Worm (Caenorhabditis elegans) whole organism, L4 larva: ENCODE data around the gene prx-19.

Experiments used
- F10B5.3 ChIP-seq: sonication (generic microtip); optimal IDR thresholded peaks from 2 replicates; lab custom pipeline; 2016; ENCODE audit warnings: mild to moderate bottlenecking, missing genetic modification characterization, missing compliant biosample characterization
- F26F4.8 ChIP-seq: fragments of 200-800 bp; sonication (Bioruptor generic); conservative IDR thresholded peaks from 2 replicates; pipeline ENCODE4 v1.3.6; 2022; ENCODE audit warnings: missing genetic modification characterization, missing compliant biosample characterization
- F49E8.2 ChIP-seq: sonication (generic microtip); optimal IDR thresholded peaks from 2 replicates; lab custom pipeline; 2016; ENCODE audit warnings: missing compliant biosample characterization, mild to moderate bottlenecking, missing genetic modification characterization, borderline replicate concordance
- R02D3.7 ChIP-seq: fragments of 150-350 bp; sonication (generic microtip); optimal IDR thresholded peaks from 3 replicates; lab custom pipeline; 2014; ENCODE audit warnings: missing biosample characterization, missing genetic modification characterization
- Y75B8A.6 ChIP-seq: fragments of 200-800 bp; sonication (Bioruptor generic); IDR thresholded peaks from 2 replicates; pipeline ENCODE4 v1.3.6; 2022; ENCODE audit warnings: missing genetic modification reagents, missing genetic modification characterization, missing compliant biosample characterization
- ZK337.2 ChIP-seq: fragments of 200-800 bp; sonication (Bioruptor generic); IDR thresholded peaks from 2 replicates; pipeline ENCODE4 v1.3.6; 2022; ENCODE audit warnings: missing genetic modification reagents, missing genetic modification characterization, missing compliant biosample characterization
- ZK546.5 ChIP-seq, 2 experiments: sonication (generic microtip); optimal IDR thresholded peaks; 2 replicates each; lab custom pipeline; 2017; ENCODE audit warnings: missing biosample characterization in 2 of 2, missing genetic modification characterization in 2 of 2
- aha-1 ChIP-seq: fragments of 150-350 bp; peaks from one replicate; lab custom pipeline; 2014; ENCODE audit warnings: missing biosample characterization, missing genetic modification characterization
- aly-2 ChIP-seq: sonication (generic microtip); optimal IDR thresholded peaks from 2 replicates; lab custom pipeline; 2018; ENCODE audit warnings: missing biosample characterization, missing genetic modification characterization
- ama-1 ChIP-seq: fragments of 150-350 bp; optimal IDR thresholded peaks from 2 replicates; lab custom pipeline; 2014; ENCODE audit warnings: inconsistent platforms, mixed read lengths
- ceh-20 ChIP-seq: fragments of 200-800 bp; sonication (Bioruptor generic); IDR thresholded peaks from 2 replicates; pipeline ENCODE4 v1.3.6; 2022; ENCODE audit warnings: missing genetic modification reagents, missing genetic modification characterization, missing compliant biosample characterization
- ceh-32 ChIP-seq: sonication (generic microtip); optimal IDR thresholded peaks from 2 replicates; lab custom pipeline; 2016; ENCODE audit warnings: mild to moderate bottlenecking, missing genetic modification characterization, missing compliant biosample characterization; ENCODE audit not compliant: poor library complexity
- ceh-62 ChIP-seq: sonication (generic microtip); optimal IDR thresholded peaks from 2 replicates; lab custom pipeline; 2017; ENCODE audit warnings: missing biosample characterization, missing genetic modification characterization
- ceh-82 ChIP-seq: sonication (generic microtip); optimal IDR thresholded peaks from 2 replicates; lab custom pipeline; 2017; ENCODE audit warnings: missing biosample characterization, missing genetic modification characterization
- dmd-6 ChIP-seq: fragments of 200-800 bp; sonication (Bioruptor generic); IDR thresholded peaks from 2 replicates; pipeline ENCODE4 v1.3.6; 2022; ENCODE audit warnings: missing genetic modification reagents, missing genetic modification characterization, missing compliant biosample characterization
- dmd-8 ChIP-seq: fragments of 200-800 bp; sonication (Bioruptor generic); IDR thresholded peaks from 2 replicates; pipeline ENCODE4 v1.3.6; 2022; ENCODE audit warnings: missing genetic modification characterization, missing compliant biosample characterization
- dmd-9 ChIP-seq: fragments of 200-800 bp; sonication (Bioruptor generic); IDR thresholded peaks from 2 replicates; pipeline ENCODE4 v1.3.6; 2022; ENCODE audit warnings: missing genetic modification reagents, missing genetic modification characterization, missing compliant biosample characterization
- duxl-1 ChIP-seq: sonication (generic microtip); optimal IDR thresholded peaks from 2 replicates; lab custom pipeline; 2016; ENCODE audit warnings: mild to moderate bottlenecking, missing genetic modification characterization, moderate library complexity, missing compliant biosample characterization; ENCODE audit not compliant: poor library complexity
- dve-1 ChIP-seq: sonication (generic microtip); optimal IDR thresholded peaks from 2 replicates; lab custom pipeline; 2017; ENCODE audit warnings: antibody characterized with exemption, mild to moderate bottlenecking, missing genetic modification characterization, missing compliant biosample characterization; ENCODE audit not compliant: insufficient read depth
- egl-43 ChIP-seq: fragments of 200-800 bp; sonication (Bioruptor generic); IDR thresholded peaks from 2 replicates; pipeline ENCODE4 v1.3.6; 2022; ENCODE audit warnings: missing genetic modification reagents, missing genetic modification characterization, missing compliant biosample characterization
- hlh-11 ChIP-seq: fragments of 200-800 bp; sonication (Bioruptor generic); optimal IDR thresholded peaks from 2 replicates; lab custom pipeline; 2018; ENCODE audit warnings: mild to moderate bottlenecking, missing genetic modification characterization, missing compliant biosample characterization
- lin-13 ChIP-seq: fragments of 150-350 bp; optimal IDR thresholded peaks from 2 replicates; lab custom pipeline; 2014; ENCODE audit warnings: missing biosample characterization, missing genetic modification reagents, missing genetic modification characterization
- lsy-2 ChIP-seq, 2 experiments: fragments of 150-350 bp in 1 of 2; sonication (generic microtip) in 1 of 2; optimal IDR thresholded peaks; 2 replicates each; lab custom pipeline; 2014 to 2017; ENCODE audit warnings: missing biosample characterization in 2 of 2, missing genetic modification characterization in 2 of 2
- mxl-2 ChIP-seq: fragments of 200-800 bp; sonication (Bioruptor generic); conservative IDR thresholded peaks from 2 replicates; pipeline ENCODE4 v1.3.6; 2022; ENCODE audit warnings: missing genetic modification reagents, missing genetic modification characterization, missing compliant biosample characterization
- mxl-3 ChIP-seq: fragments of 200-800 bp; sonication (Bioruptor generic); optimal IDR thresholded peaks from 2 replicates; lab custom pipeline; 2018; ENCODE audit warnings: mild to moderate bottlenecking, missing genetic modification characterization, missing compliant biosample characterization
- nhr-102 ChIP-seq: sonication (generic microtip); optimal IDR thresholded peaks from 2 replicates; lab custom pipeline; 2016; ENCODE audit warnings: mild to moderate bottlenecking, missing genetic modification characterization, moderate library complexity, missing compliant biosample characterization
- nhr-11 ChIP-seq: fragments of 150-350 bp; optimal IDR thresholded peaks from 2 replicates; lab custom pipeline; 2014; ENCODE audit warnings: missing biosample characterization, missing genetic modification characterization
- nhr-111 ChIP-seq: fragments of 200-800 bp; sonication (Bioruptor generic); optimal IDR thresholded peaks from 2 replicates; lab custom pipeline; 2018; ENCODE audit warnings: mild to moderate bottlenecking, missing genetic modification characterization, missing compliant biosample characterization
- nhr-41 ChIP-seq: fragments of 200-800 bp; sonication (Bioruptor generic); IDR thresholded peaks from 2 replicates; pipeline ENCODE4 v1.3.6; 2022; ENCODE audit warnings: missing genetic modification reagents, missing genetic modification characterization, missing compliant biosample characterization
- nhr-48 ChIP-seq: sonication (generic microtip); optimal IDR thresholded peaks from 2 replicates; lab custom pipeline; 2016; ENCODE audit warnings: mild to moderate bottlenecking, missing genetic modification characterization, missing compliant biosample characterization
- rbr-2 ChIP-seq: sonication (generic microtip); optimal IDR thresholded peaks from 2 replicates; lab custom pipeline; 2016; ENCODE audit warnings: missing genotype, missing genetic modification characterization, missing compliant biosample characterization
- skn-1 ChIP-seq: fragments of 150-350 bp; optimal IDR thresholded peaks from 2 replicates; lab custom pipeline; 2014; ENCODE audit warnings: missing biosample characterization, missing genetic modification characterization
- tra-1 ChIP-seq: fragments of 200-800 bp; sonication (Bioruptor generic); IDR thresholded peaks from 2 replicates; pipeline ENCODE4 v1.3.6; 2022; ENCODE audit warnings: missing genetic modification reagents, missing genetic modification characterization, missing compliant biosample characterization
- unc-62 ChIP-seq, 3 experiments: fragments of 150-350 bp in 1 of 3; sonication (generic microtip); optimal IDR thresholded peaks in 2 of 3; peaks in 1 of 3; 1 replicate in 1 of 3; 2 replicates in 2 of 3; lab custom pipeline; 2014 to 2017; ENCODE audit warnings: missing biosample characterization in 3 of 3, missing genetic modification characterization in 3 of 3, missing genetic modification reagents in 3 of 3, missing genotype in 1 of 3
- zip-2 ChIP-seq: fragments of 150-350 bp; optimal IDR thresholded peaks from 2 replicates; lab custom pipeline; 2014; ENCODE audit warnings: missing biosample characterization, missing genetic modification characterization
- ztf-7 ChIP-seq: fragments of 150-350 bp; optimal IDR thresholded peaks from 2 replicates; lab custom pipeline; 2014; ENCODE audit warnings: missing biosample characterization, missing genetic modification characterization

The prx-19 gene

ce11 chrIII:8779912-8780311 is 29.2 kb downstream of the prx-19 start, which contains the start of gene K02D10.4:
TSS of gene K02D10.4 (minus strand) at chrIII:8780012.
- TF ChIP-seq R02D3.7 (tag; lab: Kevin White, UChicago) (no peak), skn-1 (no peak), nhr-102 (tag; lab: Kevin White, UChicago) (no peak), aha-1 (peak; percentile 66)

ce11 chrIII:8775953-8776352 is 33.1 kb downstream of the prx-19 start, which contains the start of gene snap-29:
TSS of gene snap-29 (plus strand) at chrIII:8776253.
- TF ChIP-seq lin-13 (GFP tag; lab: Kevin White, UChicago): no peak
- no peak for TF ChIP-seq nhr-48 (tag; lab: Kevin White, UChicago)
- no peak for TF ChIP-seq mxl-2 (GFP tag; lab: Robert Waterston, UW)
- no peak for TF ChIP-seq ama-1 (lab: Kevin White, UChicago)
- no peak for TF ChIP-seq tra-1 (GFP tag; lab: Robert Waterston, UW)
- TF ChIP-seq ztf-7 (tag; lab: Kevin White, UChicago): no peak
- no peak for TF ChIP-seq ZK546.5 (tag; optimal IDR thresholded peaks at IDR 0.05; lab: Kevin White, UChicago)
- TF ChIP-seq dve-1 (tag; lab: Kevin White, UChicago): no peak
- no peak for TF ChIP-seq zip-2 (tag; lab: Kevin White, UChicago)
- no peak for TF ChIP-seq rbr-2
- TF ChIP-seq F49E8.2 (tag; lab: Kevin White, UChicago): no peak
- TF ChIP-seq Y75B8A.6 (GFP tag; lab: Robert Waterston, UW): no peak
- TF ChIP-seq aly-2 (tag; lab: Kevin White, UChicago): no peak
- TF ChIP-seq nhr-111 (GFP tag; lab: Kevin White, UChicago): no peak
- TF ChIP-seq ceh-20: no peak
- TF ChIP-seq ceh-62: no peak
- no peak for TF ChIP-seq nhr-41 (GFP tag; lab: Robert Waterston, UW)

- TF ChIP-seq duxl-1 (tag; lab: Kevin White, UChicago): no peak
- peak in 1 of 2 experiments; percentile 91 for TF ChIP-seq unc-62 (GFP tag; optimal IDR thresholded peaks at IDR 0.05 in 1 of 2; lab: Kevin White, UChicago)
- TF ChIP-seq unc-62 (tag; optimal IDR thresholded peaks at IDR 0.05; lab: Kevin White, UChicago): no peak
- TF ChIP-seq egl-43 (GFP tag; lab: Robert Waterston, UW): no peak
- TF ChIP-seq aha-1: peak; percentile 81
- TF ChIP-seq, all 104 proteins: peak for 2
Measured at ce11 chrIII:8773375-8773774, 35.7 kb downstream of the prx-19 start.

- no peak for TF ChIP-seq dmd-8 (GFP tag; lab: Robert Waterston, UW)
- peak; percentile 48 for TF ChIP-seq hlh-11 (tag; lab: Kevin White, UChicago)
- TF ChIP-seq aha-1: peak; percentile 28
- TF ChIP-seq F26F4.8 (GFP tag; lab: Robert Waterston, UW): no peak
- TF ChIP-seq R02D3.7 (tag; lab: Kevin White, UChicago): no peak
- peak; percentile 5 for TF ChIP-seq nhr-11 (tag; lab: Kevin White, UChicago)
- TF ChIP-seq mxl-3: peak; percentile 85
- peak; percentile 21; the same call in 1 of the 2 replicates for TF ChIP-seq dmd-6 (GFP tag; lab: Robert Waterston, UW)
- no peak for TF ChIP-seq ceh-32
- no peak for TF ChIP-seq dmd-9
- TF ChIP-seq nhr-48 (tag; lab: Kevin White, UChicago): peak; percentile 10
Measured at ce11 chrIII:8772428-8773027, 36.6 kb downstream of the prx-19 start.

ce11 chrIII:8771851-8772250 is 37.2 kb downstream of the prx-19 start, which contains the start of gene K02D10.3:
TSS of gene K02D10.3 (minus strand) at chrIII:8771951.
- TF ChIP-seq lsy-2 (tag; optimal IDR thresholded peaks at IDR 0.05; lab: Kevin White, UChicago): no peak
- no peak for TF ChIP-seq ZK337.2 (GFP tag; lab: Robert Waterston, UW)
- no peak for TF ChIP-seq ceh-82 (tag; lab: Kevin White, UChicago)
- TF ChIP-seq F10B5.3 (tag; lab: Kevin White, UChicago): no peak
- TF ChIP-seq egl-43 (GFP tag; lab: Robert Waterston, UW): no peak
